Fruit fly (Drosophila melanogaster) whole organism, embryonic: ENCODE data around the gene CG9030.

Experiments used
- BEAF-32 ChIP-seq: fragments of 200-800 bp; sonication (Bioruptor generic); optimal IDR thresholded peaks from 3 replicates; lab custom pipeline; 2017; ENCODE audit warnings: missing biosample characterization, missing genetic modification characterization, mild to moderate bottlenecking, moderate library complexity, missing genetic modification reagents
- CG10543 ChIP-seq: fragments of 200-800 bp; sonication (Bioruptor generic); optimal IDR thresholded peaks from 3 replicates; lab custom pipeline; 2017; ENCODE audit warnings: missing biosample characterization, mild to moderate bottlenecking, missing genetic modification characterization, moderate library complexity
- CG11504 ChIP-seq: fragments of 200-800 bp; sonication (Bioruptor generic); optimal IDR thresholded peaks from 3 replicates; lab custom pipeline; 2019; ENCODE audit warnings: missing biosample characterization, mild to moderate bottlenecking, missing genetic modification characterization, moderate library complexity
- CG13624 ChIP-seq: fragments of 200-800 bp; sonication (Bioruptor generic); optimal IDR thresholded peaks from 2 replicates; lab custom pipeline; 2016; ENCODE audit warnings: missing biosample characterization, missing genetic modification characterization
- CG14050 ChIP-seq: fragments of 200-800 bp; sonication (Bioruptor generic); IDR thresholded peaks from 3 replicates; pipeline ENCODE4 v1.3.6; 2022; ENCODE audit warnings: missing biosample characterization, missing genetic modification characterization
- CG14710 ChIP-seq: fragments of 200-800 bp; sonication (Bioruptor generic); optimal IDR thresholded peaks from 3 replicates; lab custom pipeline; 2019; ENCODE audit warnings: missing biosample characterization, mild to moderate bottlenecking, missing genetic modification characterization, moderate library complexity
- CG15269 ChIP-seq: fragments of 200-800 bp; sonication (Bioruptor generic); optimal IDR thresholded peaks from 2 replicates; lab custom pipeline; 2018; ENCODE audit warnings: missing biosample characterization, mild to moderate bottlenecking, missing genetic modification characterization, moderate library complexity
- CG17361 ChIP-seq: fragments of 200-800 bp; sonication (Bioruptor generic); IDR thresholded peaks from 3 replicates; pipeline ENCODE4 v1.3.6; 2022; ENCODE audit warnings: missing biosample characterization, missing genetic modification characterization
- CG18262 ChIP-seq: fragments of 200-800 bp; optimal IDR thresholded peaks from 3 replicates; lab custom pipeline; 2019; ENCODE audit warnings: missing biosample characterization, mild to moderate bottlenecking, missing genetic modification characterization, moderate library complexity
- CG18476 ChIP-seq: fragments of 200-800 bp; sonication (Bioruptor generic); optimal IDR thresholded peaks from 2 replicates; lab custom pipeline; 2016; ENCODE audit warnings: missing biosample characterization, mild to moderate bottlenecking, missing genetic modification characterization
- CG2678 ChIP-seq: fragments of 200-800 bp; sonication (Bioruptor generic); optimal IDR thresholded peaks from 3 replicates; lab custom pipeline; 2019; ENCODE audit warnings: missing biosample characterization, mild to moderate bottlenecking, missing genetic modification characterization, moderate library complexity
- CG2712 ChIP-seq: fragments of 200-800 bp; optimal IDR thresholded peaks from 3 replicates; lab custom pipeline; 2019; ENCODE audit warnings: missing biosample characterization, mild to moderate bottlenecking, missing genetic modification characterization, moderate library complexity
- CG31441 ChIP-seq: fragments of 200-800 bp; sonication (Bioruptor generic); IDR thresholded peaks from 2 replicates; pipeline ENCODE4 v1.3.6; 2022; ENCODE audit warnings: missing biosample characterization, missing genetic modification characterization
- CG9437 ChIP-seq: fragments of 200-800 bp; sonication (Bioruptor generic); optimal IDR thresholded peaks from 2 replicates; lab custom pipeline; 2018; ENCODE audit warnings: missing biosample characterization, mild to moderate bottlenecking, missing genetic modification characterization
- CTCF ChIP-seq: fragments of 200-800 bp; sonication (Bioruptor generic); optimal IDR thresholded peaks from 2 replicates; lab custom pipeline; 2017; ENCODE audit warnings: missing biosample characterization, mild to moderate bottlenecking, missing genetic modification characterization, moderate library complexity
- D19A ChIP-seq: fragments of 200-800 bp; optimal IDR thresholded peaks from 3 replicates; lab custom pipeline; 2019; ENCODE audit warnings: missing biosample characterization, mild to moderate bottlenecking, missing genetic modification characterization, moderate library complexity
- Drgx ChIP-seq: fragments of 200-800 bp; sonication (Bioruptor generic); IDR thresholded peaks from 2 replicates; pipeline ENCODE4 v1.3.6; 2022; ENCODE audit warnings: missing biosample characterization, missing genetic modification characterization
- HLH4C ChIP-seq: fragments of 200-800 bp; sonication (Bioruptor generic); IDR thresholded peaks from 3 replicates; pipeline ENCODE4 v1.3.6; 2022; ENCODE audit warnings: missing biosample characterization, missing genetic modification characterization; ENCODE audit not compliant: partially characterized antibody
- Hr3 ChIP-seq: fragments of 200-800 bp; sonication (Bioruptor generic); optimal IDR thresholded peaks from 3 replicates; lab custom pipeline; 2016; ENCODE audit warnings: missing biosample characterization, missing genetic modification characterization
- Med ChIP-seq: fragments of 200-800 bp; sonication (Bioruptor generic); peaks from one replicate; lab custom pipeline; 2016; ENCODE audit warnings: missing biosample characterization, missing genetic modification characterization, mild to moderate bottlenecking, inconsistent platforms, moderate library complexity
- Meics ChIP-seq: fragments of 200-800 bp; sonication (Bioruptor generic); optimal IDR thresholded peaks from 2 replicates; lab custom pipeline; 2017; ENCODE audit warnings: missing biosample characterization, mild to moderate bottlenecking, missing genetic modification characterization
- Neu2 ChIP-seq: fragments of 200-800 bp; sonication (Bioruptor generic); optimal IDR thresholded peaks from 3 replicates; lab custom pipeline; 2016; ENCODE audit warnings: missing biosample characterization, missing genetic modification characterization, borderline replicate concordance
- Six4 ChIP-seq: fragments of 200-800 bp; sonication (Bioruptor generic); optimal IDR thresholded peaks from 2 replicates; lab custom pipeline; 2016; ENCODE audit warnings: missing biosample characterization, missing genetic modification characterization
- Sox100B ChIP-seq: fragments of 200-800 bp; sonication (Bioruptor generic); optimal IDR thresholded peaks from 3 replicates; lab custom pipeline; 2018; ENCODE audit warnings: missing biosample characterization, mild to moderate bottlenecking, missing genetic modification characterization
- Sox102F ChIP-seq: fragments of 200-800 bp; sonication (Bioruptor generic); optimal IDR thresholded peaks from 2 replicates; lab custom pipeline; 2018; ENCODE audit warnings: missing biosample characterization, mild to moderate bottlenecking, missing genetic modification characterization, moderate library complexity
- Taf1 ChIP-seq: fragments of 200-800 bp; sonication (Bioruptor generic); IDR thresholded peaks from 2 replicates; pipeline ENCODE4 v1.3.6; 2022; ENCODE audit warnings: missing biosample characterization, missing genetic modification characterization
- bsh ChIP-seq, 2 experiments: fragments of 200-800 bp; sonication (Bioruptor generic); optimal IDR thresholded peaks; 2 replicates each; lab custom pipeline; 2017 to 2018; ENCODE audit warnings: mild to moderate bottlenecking in 2 of 2, missing biosample characterization in 2 of 2, missing genetic modification characterization in 2 of 2, moderate library complexity in 1 of 2
- chinmo ChIP-seq: fragments of 200-800 bp; sonication (Bioruptor generic); IDR thresholded peaks from 4 replicates; pipeline ENCODE4 v1.3.6; 2022; ENCODE audit warnings: missing biosample characterization, missing genetic modification characterization; ENCODE audit not compliant: partially characterized antibody
- dmrt11E ChIP-seq: fragments of 200-800 bp; sonication (Bioruptor generic); optimal IDR thresholded peaks from 3 replicates; lab custom pipeline; 2018; ENCODE audit warnings: missing biosample characterization, mild to moderate bottlenecking, missing genetic modification characterization, moderate library complexity
- dmrt99B ChIP-seq: fragments of 200-800 bp; sonication (Bioruptor generic); optimal IDR thresholded peaks from 2 replicates; lab custom pipeline; 2018; ENCODE audit warnings: missing biosample characterization, mild to moderate bottlenecking, missing genetic modification characterization, moderate library complexity
- eve ChIP-seq, 2 experiments: fragments of >200 bp; optimal IDR thresholded peaks; 2 replicates each; lab custom pipeline; 2017; ENCODE audit warnings: missing biosample characterization in 2 of 2, missing genetic modification characterization in 2 of 2
- fd102C ChIP-seq: fragments of 200-800 bp; sonication (Bioruptor generic); optimal IDR thresholded peaks from 2 replicates; lab custom pipeline; 2018; ENCODE audit warnings: missing biosample characterization, mild to moderate bottlenecking, missing genetic modification characterization, moderate library complexity
- fd96Cb ChIP-seq: fragments of 200-800 bp; sonication (Bioruptor generic); optimal IDR thresholded peaks from 2 replicates; lab custom pipeline; 2018; ENCODE audit warnings: missing biosample characterization, mild to moderate bottlenecking, missing genetic modification characterization, moderate library complexity
- gem ChIP-seq: fragments of 200-800 bp; sonication (Bioruptor generic); optimal IDR thresholded peaks from 2 replicates; lab custom pipeline; 2019; ENCODE audit warnings: missing biosample characterization, mild to moderate bottlenecking, missing genetic modification characterization, moderate library complexity
- grau ChIP-seq: fragments of 200-800 bp; optimal IDR thresholded peaks from 3 replicates; lab custom pipeline; 2019; ENCODE audit warnings: missing biosample characterization, mild to moderate bottlenecking, missing genetic modification characterization, moderate library complexity
- jumu ChIP-seq: fragments of 200-800 bp; sonication (Bioruptor generic); optimal IDR thresholded peaks from 3 replicates; lab custom pipeline; 2016; ENCODE audit warnings: missing biosample characterization, missing genetic modification characterization
- knrl ChIP-seq: fragments of 200-800 bp; sonication (Bioruptor generic); IDR thresholded peaks from 3 replicates; pipeline ENCODE4 v1.3.6; 2022; ENCODE audit warnings: missing biosample characterization, missing genetic modification characterization; ENCODE audit not compliant: partially characterized antibody
- lab ChIP-seq: fragments of 200-800 bp; sonication (Bioruptor generic); optimal IDR thresholded peaks from 3 replicates; lab custom pipeline; 2017; ENCODE audit warnings: missing biosample characterization, missing genetic modification characterization, mild to moderate bottlenecking, moderate library complexity, missing genetic modification reagents
- lov ChIP-seq, 2 experiments: fragments of 200-800 bp in 1 of 2; fragments of >200 bp in 1 of 2; sonication (Bioruptor generic) in 1 of 2; IDR thresholded peaks in 1 of 2; optimal IDR thresholded peaks in 1 of 2; 2 replicates in 1 of 2; 3 replicates in 1 of 2; pipeline versions ENCODE4 v1.3.6 to Lab custom; 2017 to 2022; ENCODE audit warnings: missing biosample characterization in 1 of 2, missing genetic modification characterization in 1 of 2
- phol ChIP-seq: fragments of 200-800 bp; sonication (Bioruptor generic); optimal IDR thresholded peaks from 3 replicates; lab custom pipeline; 2018; ENCODE audit warnings: missing biosample characterization, mild to moderate bottlenecking, missing genetic modification characterization, moderate library complexity
- sens ChIP-seq: fragments of 200-800 bp; sonication (Bioruptor generic); peaks from one replicate; lab custom pipeline; 2016; ENCODE audit warnings: missing biosample characterization, missing genetic modification characterization
- so ChIP-seq: fragments of 200-800 bp; sonication (Bioruptor generic); IDR thresholded peaks from 3 replicates; pipeline ENCODE4 v1.3.6; 2022; ENCODE audit warnings: missing biosample characterization, missing genetic modification characterization
- sqz ChIP-seq: fragments of 200-800 bp; sonication (Bioruptor generic); optimal IDR thresholded peaks from 3 replicates; lab custom pipeline; 2018; ENCODE audit warnings: missing biosample characterization, mild to moderate bottlenecking, missing genetic modification characterization

Gene CG9030

dm6 chrX:14923277-14924019 is 31.5 kb downstream of the CG9030 start, which contains the start of gene CG9503 (continued):
- TF ChIP-seq chinmo (GFP tag; lab: Robert Waterston, UW) (no peak), CG18476 (GFP tag; lab: Kevin White, UChicago) (no peak), Med (GFP tag; lab: Kevin White, UChicago) (peak; percentile 5), BEAF-32 (GFP tag; lab: Kevin White, UChicago) (no peak), so (GFP tag; lab: Robert Waterston, UW) (no peak)

dm6 chrX:14922396-14923276 is 32.3 kb downstream of the CG9030 start:
- peak; percentile 18 for TF ChIP-seq CG2712 (tag; lab: Kevin White, UChicago)
- 0 out of 2 replicates have a peak, but pooled peaks have one; percentile 14 for TF ChIP-seq CG31441
- peak; percentile 55 for TF ChIP-seq grau (tag; lab: Kevin White, UChicago)
- peak; percentile 4 for TF ChIP-seq CG11504
- peak; percentile 9 to 30 for TF ChIP-seq bsh (GFP tag; optimal IDR thresholded peaks at IDR 0.05; lab: Kevin White, UChicago)
- peak; percentile 53 for TF ChIP-seq Med (GFP tag; lab: Kevin White, UChicago)
- TF ChIP-seq Sox102F (GFP tag; lab: Kevin White, UChicago) = peak; percentile 31
- TF ChIP-seq jumu (GFP tag; lab: Kevin White, UChicago) = no peak
- peak; percentile 3 for TF ChIP-seq CG2678 (tag; lab: Kevin White, UChicago)
- TF ChIP-seq CG17361 (GFP tag; lab: Robert Waterston, UW) = 0 out of 3 replicates have a peak, but pooled peaks have one; percentile 27
- TF ChIP-seq gem (tag; lab: Kevin White, UChicago) = peak; percentile 26
- peak; percentile 0 for TF ChIP-seq fd96Cb (tag; lab: Kevin White, UChicago)
- no peak for TF ChIP-seq CG13624
- TF ChIP-seq dmrt99B (tag; lab: Kevin White, UChicago) = peak; percentile 19
- no peak for TF ChIP-seq CG10543 (GFP tag; lab: Kevin White, UChicago)
- peak in 1 of 2 experiments; percentile 37 for TF ChIP-seq eve (GFP tag; optimal IDR thresholded peaks at IDR 0.05; lab: Kevin White, UChicago)
- peak; percentile 23 for TF ChIP-seq CG18262 (tag; lab: Kevin White, UChicago)
- peak; percentile 63 for TF ChIP-seq sqz (GFP tag; lab: Kevin White, UChicago)
- peak; percentile 27 for TF ChIP-seq D19A (tag; lab: Kevin White, UChicago)
- TF ChIP-seq knrl (GFP tag; lab: Robert Waterston, UW) = no peak
- peak; percentile 75 for TF ChIP-seq sens
- TF ChIP-seq Drgx (GFP tag; lab: Robert Waterston, UW) = peak; percentile 64
- TF ChIP-seq CG9437 = no peak
- TF ChIP-seq, all 482 proteins: peak for 18

- TF ChIP-seq CG15269 (tag; lab: Kevin White, UChicago) (peak; percentile 20), HLH4C (GFP tag; lab: Robert Waterston, UW) (no peak), Sox100B (GFP tag; lab: Kevin White, UChicago) (peak; percentile 30), fd102C (no peak), phol (tag; lab: Kevin White, UChicago) (peak; percentile 1), Meics (GFP tag; lab: Kevin White, UChicago) (peak; percentile 8), lab (peak; percentile 28), Hr3 (GFP tag; lab: Kevin White, UChicago) (no peak), Neu2 (no peak), Six4 (GFP tag; lab: Kevin White, UChicago) (no peak), lov (optimal IDR thresholded peaks at IDR 0.05; lab: Kevin White, UChicago) (no peak), lov (GFP tag; IDR thresholded peaks at IDR 0.05; lab: Robert Waterston, UW) (no peak), CG14710 (no peak), CTCF (GFP tag; lab: Kevin White, UChicago) (peak; percentile 90), CG14050 (GFP tag; lab: Robert Waterston, UW) (no peak), Taf1 (GFP tag; lab: Robert Waterston, UW) (no peak), dmrt11E (tag; lab: Kevin White, UChicago) (no peak)
Measured at dm6 chrX:14918750-14919247, 36.1 kb downstream of the CG9030 start, which contains the start of gene Eo. TSS of gene Eo (minus strand) at chrX:14918800.
